Fruit fly (Drosophila melanogaster): ENCODE results near the gene Afti.

The Afti gene

dm6 chr3R:14283754-14284421 is 42.6 kb downstream of the Afti start (continued):
- TF ChIP-seq tll (GFP tag; optimal IDR thresholded peaks at IDR 0.05) (peak in 1 of 2 experiments; percentile 23), Sox102F (GFP tag; optimal IDR thresholded peaks at IDR 0.05) (peak; percentile 100), Mad (GFP tag; optimal IDR thresholded peaks at IDR 0.05) (peak; percentile 97), aop (GFP tag; IDR thresholded peaks at IDR 0.05) (no peak), Tbp (GFP tag; optimal IDR thresholded peaks at IDR 0.05) (no peak), CG7372 (GFP tag; IDR thresholded peaks at IDR 0.05) (no peak), ac (GFP tag; optimal IDR thresholded peaks at IDR 0.05) (peak; percentile 89), HHEX (GFP tag; optimal IDR thresholded peaks at IDR 0.05) (peak; percentile 98), chif (GFP tag; optimal IDR thresholded peaks at IDR 0.05) (peak; percentile 94 to 97), D (optimal IDR thresholded peaks at IDR 0.05) (peak; percentile 74), D (GFP tag; optimal IDR thresholded peaks at IDR 0.05) (peak; percentile 97), sug (tag; optimal IDR thresholded peaks at IDR 0.05) (peak; percentile 96), fd96Cb (tag; optimal IDR thresholded peaks at IDR 0.05) (peak; percentile 99), CG2202 (tag; optimal IDR thresholded peaks at IDR 0.05) (peak; percentile 96), CG3847 (GFP tag; IDR thresholded peaks at IDR 0.05) (no peak), CG1024 (GFP tag; IDR thresholded peaks at IDR 0.05) (no peak), stc (GFP tag; IDR thresholded peaks at IDR 0.05) (no peak), CG3065 (GFP tag; optimal IDR thresholded peaks at IDR 0.05) (peak; percentile 97), Ravus (GFP tag; IDR thresholded peaks at IDR 0.05) (no peak), luna (GFP tag; optimal IDR thresholded peaks at IDR 0.05) (peak; percentile 90), CG7357 (GFP tag; IDR thresholded peaks at IDR 0.05) (peak; percentile 96), C15 (GFP tag; IDR thresholded peaks at IDR 0.05) (no peak), ATbp (GFP tag; optimal IDR thresholded peaks at IDR 0.05) (peak; percentile 98), Fer1 (GFP tag; optimal IDR thresholded peaks at IDR 0.05) (peak; percentile 98), CG10431 (GFP tag; optimal IDR thresholded peaks at IDR 0.05) (peak; percentile 84), CG8089 (GFP tag; optimal IDR thresholded peaks at IDR 0.05) (peak; percentile 89), pzg (GFP tag; optimal IDR thresholded peaks at IDR 0.05) (peak; percentile 20), tap (tag; optimal IDR thresholded peaks at IDR 0.05) (peak; percentile 98), odd (GFP tag; optimal IDR thresholded peaks at IDR 0.05) (peak; percentile 97), az2 (GFP tag; optimal IDR thresholded peaks at IDR 0.05) (peak; percentile 99), CG17186 (GFP tag; optimal IDR thresholded peaks at IDR 0.05) (peak; percentile 94), CG31365 (tag; optimal IDR thresholded peaks at IDR 0.05) (peak; percentile 90), CG9876 (GFP tag; optimal IDR thresholded peaks at IDR 0.05) (peak; percentile 77), br (optimal IDR thresholded peaks at IDR 0.05) (no peak), grn (GFP tag; optimal IDR thresholded peaks at IDR 0.05) (peak; percentile 87), D19A (tag; optimal IDR thresholded peaks at IDR 0.05) (peak; percentile 96), Taf1 (GFP tag; IDR thresholded peaks at IDR 0.05) (no peak), ase (GFP tag; IDR thresholded peaks at IDR 0.05) (no peak), stwl (tag; optimal IDR thresholded peaks at IDR 0.05) (peak; percentile 46), vfl (GFP tag; optimal IDR thresholded peaks at IDR 0.05) (peak; percentile 95), dysf (GFP tag; IDR thresholded peaks at IDR 0.05) (no peak), Opbp (GFP tag; IDR thresholded peaks at IDR 0.05; ENCODE audit: partially characterized antibody) (no peak), CG15073 (GFP tag; optimal IDR thresholded peaks at IDR 0.05) (peak; percentile 84), ems (GFP tag; optimal IDR thresholded peaks at IDR 0.05) (peak; percentile 91), CG17359 (tag; optimal IDR thresholded peaks at IDR 0.05) (peak; percentile 99), slbo (GFP tag; IDR thresholded peaks at IDR 0.05) (no peak), CG1792 (GFP tag; optimal IDR thresholded peaks at IDR 0.05) (peak; percentile 93), knrl (GFP tag; IDR thresholded peaks at IDR 0.05; ENCODE audit: partially characterized antibody) (no peak), CG7271 (tag; optimal IDR thresholded peaks at IDR 0.05) (peak; percentile 87), sqz (GFP tag; optimal IDR thresholded peaks at IDR 0.05) (peak; percentile 96), CG14441 (GFP tag; IDR thresholded peaks at IDR 0.05) (no peak)

Data from whole organism, embryonic.